Fruit fly (Drosophila melanogaster) whole organism: ENCODE data around the gene Actn3.

Source experiments
- CG8478 ChIP-seq: fragments of >200 bp; optimal IDR thresholded peaks from 2 replicates; lab custom pipeline; 2018; ENCODE audit warnings: inconsistent platforms
- Dll ChIP-seq: fragments of >200 bp; optimal IDR thresholded peaks from 2 replicates; lab custom pipeline; 2017
- pan ChIP-seq: fragments of >200 bp; optimal IDR thresholded peaks from 2 replicates; lab custom pipeline; 2017
- psq ChIP-seq: fragments of >200 bp; optimal IDR thresholded peaks from 2 replicates; lab custom pipeline; 2017
- usp ChIP-seq: fragments of >200 bp; optimal IDR thresholded peaks from 2 replicates; lab custom pipeline; 2017; ENCODE audit warnings: missing biosample characterization, missing genetic modification characterization, mixed read lengths

dm6 chr3R:16972136-16972535 lies 5.5 kb downstream of the Actn3 start, which contains the start of gene Abd-B:
- TF ChIP-seq CG8478 (no peak), usp (GFP tag; lab: Kevin White, UChicago) (no peak), psq (no peak), Dll (lab: Kevin White, UChicago) (no peak), pan (lab: Kevin White, UChicago) (no peak)
